Fruit fly (Drosophila melanogaster) whole organism, adult: ENCODE measurements around the gene Gr5a.

Source experiments
- CG11617 ChIP-seq: fragments of 200-800 bp; sonication (Bioruptor generic); optimal IDR thresholded peaks from 2 replicates; lab custom pipeline; 2017; ENCODE audit warnings: mild to moderate bottlenecking, missing biosample characterization, missing genetic modification reagents, missing genetic modification characterization
- CG12768 ChIP-seq: fragments of 200-800 bp; sonication (Bioruptor generic); optimal IDR thresholded peaks from 2 replicates; lab custom pipeline; 2017; ENCODE audit warnings: missing biosample characterization, missing genetic modification characterization, mild to moderate bottlenecking, moderate library complexity, missing genetic modification reagents
- CG14711 ChIP-seq: fragments of 200-800 bp; sonication (Bioruptor generic); optimal IDR thresholded peaks from 2 replicates; lab custom pipeline; 2018; ENCODE audit warnings: missing biosample characterization, mild to moderate bottlenecking, missing genetic modification characterization, moderate library complexity
- CG1620 ChIP-seq: fragments of 200-800 bp; sonication (Bioruptor generic); optimal IDR thresholded peaks from 2 replicates; lab custom pipeline; 2016; ENCODE audit warnings: missing biosample characterization, missing genetic modification characterization
- CG33017 ChIP-seq: fragments of 200-800 bp; sonication (Bioruptor generic); optimal IDR thresholded peaks from 2 replicates; lab custom pipeline; 2018; ENCODE audit warnings: missing biosample characterization, mild to moderate bottlenecking, missing genetic modification characterization, moderate library complexity
- CG5204 ChIP-seq: fragments of 200-800 bp; sonication (Bioruptor generic); optimal IDR thresholded peaks from 2 replicates; lab custom pipeline; 2016; ENCODE audit warnings: missing biosample characterization, missing genetic modification characterization
- CG7045 ChIP-seq: fragments of 200-800 bp; sonication (Bioruptor generic); optimal IDR thresholded peaks from 2 replicates; lab custom pipeline; 2017; ENCODE audit warnings: missing biosample characterization, mild to moderate bottlenecking, missing genetic modification characterization
- CG7101 ChIP-seq: fragments of 200-800 bp; sonication (Bioruptor generic); optimal IDR thresholded peaks from 2 replicates; lab custom pipeline; 2018; ENCODE audit warnings: missing biosample characterization, mild to moderate bottlenecking, missing genetic modification characterization, moderate library complexity
- Clk ChIP-seq: fragments of 200-800 bp; sonication (Bioruptor generic); optimal IDR thresholded peaks from 2 replicates; lab custom pipeline; 2017; ENCODE audit warnings: missing biosample characterization, missing genetic modification characterization
- Crg-1 ChIP-seq: fragments of 200-800 bp; sonication (Bioruptor generic); optimal IDR thresholded peaks from 2 replicates; lab custom pipeline; 2016; ENCODE audit warnings: missing biosample characterization, missing genetic modification characterization
- Hr96 ChIP-seq: fragments of 200-800 bp; sonication (Bioruptor generic); optimal IDR thresholded peaks from 2 replicates; lab custom pipeline; 2016; ENCODE audit warnings: missing biosample characterization, missing genetic modification characterization
- Mnt ChIP-seq: fragments of 200-800 bp; sonication (Bioruptor generic); optimal IDR thresholded peaks from 2 replicates; lab custom pipeline; 2016; ENCODE audit warnings: missing biosample characterization, mild to moderate bottlenecking, missing genetic modification characterization
- bab1 ChIP-seq: fragments of 200-800 bp; sonication (Bioruptor generic); optimal IDR thresholded peaks from 3 replicates; lab custom pipeline; 2019; ENCODE audit warnings: missing biosample characterization, mild to moderate bottlenecking, missing genetic modification characterization, moderate library complexity
- cic ChIP-seq: fragments of 200-800 bp; sonication (Bioruptor generic); optimal IDR thresholded peaks from 2 replicates; lab custom pipeline; 2017; ENCODE audit warnings: missing biosample characterization, mild to moderate bottlenecking, missing genetic modification characterization, moderate library complexity
- cnc ChIP-seq, 2 experiments: fragments of >200 bp; optimal IDR thresholded peaks; 2 replicates each; lab custom pipeline; 2017
- kay ChIP-seq: fragments of 200-800 bp; sonication (Bioruptor generic); peaks from one replicate; lab custom pipeline; 2016; ENCODE audit warnings: missing biosample characterization, missing genetic modification characterization, borderline replicate concordance
- ovo ChIP-seq: fragments of 200-800 bp; sonication (Bioruptor generic); optimal IDR thresholded peaks from 2 replicates; lab custom pipeline; 2016; ENCODE audit warnings: missing biosample characterization, missing genetic modification characterization
- pad ChIP-seq: fragments of 200-800 bp; sonication (Bioruptor generic); optimal IDR thresholded peaks from 3 replicates; lab custom pipeline; 2017; ENCODE audit warnings: missing biosample characterization, missing genetic modification characterization, mild to moderate bottlenecking, moderate library complexity, missing genetic modification reagents
- tj ChIP-seq: fragments of 200-800 bp; sonication (Bioruptor generic); optimal IDR thresholded peaks from 3 replicates; lab custom pipeline; 2017; ENCODE audit warnings: missing biosample characterization, mild to moderate bottlenecking, missing genetic modification characterization, moderate library complexity
- toe ChIP-seq: fragments of 200-800 bp; sonication (Bioruptor generic); optimal IDR thresholded peaks from 2 replicates; lab custom pipeline; 2016; ENCODE audit warnings: missing biosample characterization, missing genetic modification characterization

Gene Gr5a

DNA sequence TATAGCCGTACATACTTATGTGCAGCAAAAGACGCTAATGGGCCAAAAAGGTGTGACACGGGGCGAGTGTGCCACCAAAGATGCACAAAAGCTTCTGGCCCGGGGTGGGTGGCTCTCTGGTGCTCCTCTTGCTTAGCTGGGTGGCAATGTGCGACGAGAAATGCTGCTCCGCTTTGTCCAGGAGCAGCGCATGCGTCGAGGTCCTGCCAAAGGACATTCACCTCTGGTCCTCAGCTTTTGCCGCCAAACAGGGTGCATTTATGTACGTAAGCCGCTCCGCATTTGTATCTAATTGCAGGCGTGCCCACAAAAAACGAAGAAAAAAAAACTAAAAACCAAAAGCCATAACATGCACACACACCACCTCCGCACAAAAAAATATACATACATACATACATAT is 31.0 kb upstream of the Gr5a start:
- TF ChIP-seq Clk (GFP tag; lab: Kevin White, UChicago) = no peak
- no peak for TF ChIP-seq CG1620 (GFP tag; lab: Kevin White, UChicago)
- no peak for TF ChIP-seq CG7045

DNA sequence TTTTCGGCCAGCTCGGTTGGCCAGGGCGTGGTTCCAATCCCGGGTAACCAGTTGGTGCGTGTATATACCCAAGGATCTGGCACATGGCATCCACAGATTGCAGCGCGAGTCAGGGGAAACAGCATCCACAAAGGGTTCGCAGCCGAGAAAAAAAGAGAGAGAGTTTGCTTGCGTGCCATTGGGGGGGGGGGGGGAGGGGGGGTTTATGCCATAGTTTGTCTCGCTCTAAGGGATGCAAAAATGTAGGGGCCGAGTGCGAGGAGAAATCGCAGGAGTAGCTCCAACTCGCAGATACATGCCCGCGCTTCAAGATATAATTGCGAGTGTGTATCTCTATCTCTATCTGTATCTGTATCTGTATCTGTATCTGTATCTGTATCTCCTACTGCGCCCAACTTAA is 30.4 kb upstream of the Gr5a start:
- TF ChIP-seq pad (GFP tag; lab: Kevin White, UChicago) = peak; percentile 96
- TF ChIP-seq toe = no peak

- TF ChIP-seq cic (GFP tag; lab: Kevin White, UChicago) (no peak), pad (GFP tag; lab: Kevin White, UChicago) (peak; percentile 53), toe (no peak)
Observed at dm6 chrX:5661971-5662370, 18.4 kb upstream of the Gr5a start.

dm6 chrX:5662761-5663160 is 17.7 kb upstream of the Gr5a start, which contains the start of gene OtopLc:
Gene OtopLc (minus strand): TSS chrX:5662861.
- no peak for TF ChIP-seq Crg-1 (GFP tag; lab: Kevin White, UChicago)
- TF ChIP-seq CG7045 = no peak
- no peak for TF ChIP-seq CG33017 (tag; lab: Kevin White, UChicago)
- no peak for TF ChIP-seq CG12768
- TF ChIP-seq Mnt (GFP tag; lab: Kevin White, UChicago) = no peak
- TF ChIP-seq Hr96 = no peak
- TF ChIP-seq ovo (GFP tag; lab: Kevin White, UChicago) = no peak
- no peak for TF ChIP-seq tj (GFP tag; lab: Kevin White, UChicago)
- no peak for TF ChIP-seq Clk (GFP tag; lab: Kevin White, UChicago)

DNA sequence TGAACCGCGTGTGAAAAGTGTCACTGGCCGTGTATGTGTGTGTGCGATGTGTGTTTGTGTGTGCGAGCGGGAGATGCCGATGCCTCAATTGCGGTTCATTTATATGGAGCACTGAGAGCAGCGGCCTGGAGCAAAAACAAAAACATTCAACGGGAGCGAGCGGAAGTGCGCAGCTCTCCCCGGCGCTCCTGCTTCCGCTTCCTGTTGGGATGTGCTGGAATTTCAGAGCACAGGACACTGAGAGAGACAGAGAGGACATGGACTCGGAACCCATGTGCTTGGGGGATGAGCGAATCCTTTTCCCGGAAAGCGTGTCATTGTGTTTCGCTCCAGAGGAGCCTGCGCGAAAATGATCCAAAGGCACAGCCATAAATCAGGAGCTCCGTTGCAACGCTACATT is 16.2 kb upstream of the Gr5a start:
- peak; percentile 4 for TF ChIP-seq pad (GFP tag; lab: Kevin White, UChicago)
- TF ChIP-seq CG33017 (tag; lab: Kevin White, UChicago) = no peak
- no peak for TF ChIP-seq CG1620 (GFP tag; lab: Kevin White, UChicago)
- no peak for TF ChIP-seq kay
- no peak for TF ChIP-seq Crg-1 (GFP tag; lab: Kevin White, UChicago)
- TF ChIP-seq bab1 (GFP tag; lab: Kevin White, UChicago) = no peak
- no peak for TF ChIP-seq CG14711 (tag; lab: Kevin White, UChicago)
- TF ChIP-seq Hr96 = no peak
- peak; percentile 33 for TF ChIP-seq Mnt (GFP tag; lab: Kevin White, UChicago)

DNA sequence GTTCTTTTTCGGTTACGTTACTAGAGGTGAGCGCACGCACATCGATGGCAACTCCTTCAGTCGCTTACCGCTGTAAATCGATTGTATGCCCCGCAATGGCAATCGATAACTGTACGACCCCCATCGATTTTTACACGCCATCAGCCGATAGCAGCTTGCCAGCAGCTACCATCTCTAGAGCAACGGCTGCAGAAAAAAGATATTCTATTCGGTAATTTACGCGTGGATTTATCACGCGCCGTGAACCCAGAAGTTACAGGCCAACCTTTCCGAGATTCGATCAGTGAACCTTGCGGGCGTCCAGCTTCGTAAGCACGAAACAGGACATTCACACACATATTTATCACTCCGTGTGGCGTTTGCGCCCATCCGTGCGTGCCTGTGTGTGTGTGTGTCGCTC is 14.5 kb upstream of the Gr5a start, which contains the start of the genes Sirt4 and CG4119:
Sirt4 (minus strand) TSS at position 39 of the 400 bp plus-strand sequence.
CG4119 (plus strand) TSS at position 151 of the 400 bp plus-strand sequence.
- TF ChIP-seq kay = no peak
- peak; percentile 7 for TF ChIP-seq toe
- no peak for TF ChIP-seq CG5204
- peak; percentile 65 for TF ChIP-seq bab1 (GFP tag; lab: Kevin White, UChicago)
- no peak for TF ChIP-seq Hr96
- TF ChIP-seq CG1620 (GFP tag; lab: Kevin White, UChicago) = peak; percentile 44
- peak; percentile 27 for TF ChIP-seq pad (GFP tag; lab: Kevin White, UChicago)
- TF ChIP-seq ovo (GFP tag; lab: Kevin White, UChicago) = no peak
- TF ChIP-seq tj (GFP tag; lab: Kevin White, UChicago) = peak; percentile 62
- no peak for TF ChIP-seq CG7045
- TF ChIP-seq cic (GFP tag; lab: Kevin White, UChicago) = peak; percentile 34
- TF ChIP-seq CG33017 (tag; lab: Kevin White, UChicago) = no peak
- peak; percentile 2 for TF ChIP-seq CG7101 (tag; lab: Kevin White, UChicago)
- TF ChIP-seq CG12768 = no peak
- TF ChIP-seq CG11617 (GFP tag; lab: Kevin White, UChicago) = no peak
- peak; percentile 68 for TF ChIP-seq Mnt (GFP tag; lab: Kevin White, UChicago)
- no peak for TF ChIP-seq Clk (GFP tag; lab: Kevin White, UChicago)
- TF ChIP-seq cnc (optimal IDR thresholded peaks at IDR 0.05; lab: Kevin White, UChicago) = no peak
- peak; percentile 15 for TF ChIP-seq CG14711 (tag; lab: Kevin White, UChicago)
- TF ChIP-seq Crg-1 (GFP tag; lab: Kevin White, UChicago) = peak; percentile 59

DNA sequence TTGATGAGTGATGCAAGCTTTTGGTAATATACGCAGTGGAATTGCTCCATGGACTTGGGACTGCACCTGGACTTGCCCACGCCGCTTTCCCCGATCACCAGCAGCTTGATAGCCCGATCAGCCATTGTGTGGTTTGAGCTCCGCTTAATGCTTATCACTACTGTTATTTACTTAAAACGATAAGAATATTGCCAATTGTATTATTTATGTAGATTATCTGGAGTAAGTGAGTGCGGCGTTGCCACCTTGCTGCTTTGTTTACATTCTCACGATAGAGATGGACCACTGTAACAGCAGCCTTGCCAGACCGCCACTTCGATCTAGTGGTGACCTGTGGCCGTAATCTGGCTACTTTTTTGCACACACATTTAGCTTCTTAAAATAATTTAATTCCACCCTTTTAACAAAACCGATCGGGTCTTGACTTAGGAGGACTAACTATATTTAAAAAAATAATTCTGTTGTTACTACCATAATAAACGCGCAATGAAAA is 8.8 kb upstream of the Gr5a start, which contains the start of gene Rab18:
Rab18 (minus strand) TSS at position 276 of the 493 bp plus-strand sequence.
- TF ChIP-seq ovo (GFP tag; lab: Kevin White, UChicago) (peak; percentile 23), CG5204 (no peak), CG14711 (tag; lab: Kevin White, UChicago) (no peak), CG12768 (peak; percentile 62), CG7101 (tag; lab: Kevin White, UChicago) (peak; percentile 13), CG11617 (GFP tag; lab: Kevin White, UChicago) (no peak), Mnt (GFP tag; lab: Kevin White, UChicago) (peak; percentile 72), bab1 (GFP tag; lab: Kevin White, UChicago) (peak; percentile 16), CG1620 (GFP tag; lab: Kevin White, UChicago) (peak; percentile 60), Crg-1 (GFP tag; lab: Kevin White, UChicago) (peak; percentile 1), toe (peak; percentile 63)
